Fruit fly (Drosophila melanogaster): ENCODE data around the gene santa-maria.
A peak's percentile ranks its signal among the peaks of the same experiment; 100 is the strongest.

The santa-maria gene

dm6 chr2L:7452093-7452492 lies 1.0 kb upstream of the santa-maria start:
- TF ChIP-seq CG8478 (optimal IDR thresholded peaks at IDR 0.05), result no peak
- TF ChIP-seq CTCF (optimal IDR thresholded peaks at IDR 0.05), result peak in 1 of 2 experiments; percentile 29

dm6 chr2L:7448371-7448770 lies 2.7 kb downstream of the santa-maria start:
- TF ChIP-seq CG8478 (optimal IDR thresholded peaks at IDR 0.05) (no peak), CTCF (optimal IDR thresholded peaks at IDR 0.05) (no peak)

dm6 chr2L:7447820-7448219 lies 3.2 kb downstream of the santa-maria start:
- TF ChIP-seq CG8478 (optimal IDR thresholded peaks at IDR 0.05) (no peak), CTCF (optimal IDR thresholded peaks at IDR 0.05) (no peak)

dm6 chr2L:7442929-7443328 lies 8.1 kb downstream of the santa-maria start:
- TF ChIP-seq CTCF (optimal IDR thresholded peaks at IDR 0.05), result no peak
- no peak for TF ChIP-seq CG8478 (optimal IDR thresholded peaks at IDR 0.05)

- TF ChIP-seq CTCF (optimal IDR thresholded peaks at IDR 0.05), result no peak
- no peak for TF ChIP-seq CG8478 (optimal IDR thresholded peaks at IDR 0.05)
Observed at dm6 chr2L:7442106-7442505, 8.9 kb downstream of the santa-maria start.

- no peak for TF ChIP-seq CTCF (optimal IDR thresholded peaks at IDR 0.05)
- TF ChIP-seq CG8478 (optimal IDR thresholded peaks at IDR 0.05), result no peak
Observed at dm6 chr2L:7440458-7441018, 10.5 kb downstream of the santa-maria start.

- no peak for TF ChIP-seq CG8478 (optimal IDR thresholded peaks at IDR 0.05)
- no peak for TF ChIP-seq CTCF (optimal IDR thresholded peaks at IDR 0.05)
Observed at dm6 chr2L:7438505-7438904, 12.5 kb downstream of the santa-maria start.

- TF ChIP-seq CTCF (optimal IDR thresholded peaks at IDR 0.05) (no peak), CG8478 (optimal IDR thresholded peaks at IDR 0.05) (no peak)
Observed at dm6 chr2L:7437325-7437707, 13.7 kb downstream of the santa-maria start, which contains the start of gene CG5973. Gene CG5973, plus strand, starts transcription at chr2L:7437492.

dm6 chr2L:7436492-7437324 lies 14.3 kb downstream of the santa-maria start:
- TF ChIP-seq CTCF (optimal IDR thresholded peaks at IDR 0.05) (no peak), CG8478 (optimal IDR thresholded peaks at IDR 0.05) (no peak)

- TF ChIP-seq CTCF (optimal IDR thresholded peaks at IDR 0.05) (no peak), CG8478 (optimal IDR thresholded peaks at IDR 0.05) (no peak)
Observed at dm6 chr2L:7435475-7435874, 15.6 kb downstream of the santa-maria start.

- TF ChIP-seq CTCF (optimal IDR thresholded peaks at IDR 0.05) (no peak), CG8478 (optimal IDR thresholded peaks at IDR 0.05) (no peak)
Observed at dm6 chr2L:7434737-7435356, 16.2 kb downstream of the santa-maria start.

- TF ChIP-seq CG8478 (optimal IDR thresholded peaks at IDR 0.05), result no peak
- TF ChIP-seq CTCF (optimal IDR thresholded peaks at IDR 0.05), result no peak
Observed at dm6 chr2L:7433957-7434736, 16.9 kb downstream of the santa-maria start.

- no peak for TF ChIP-seq CTCF (optimal IDR thresholded peaks at IDR 0.05)
- no peak for TF ChIP-seq CG8478 (optimal IDR thresholded peaks at IDR 0.05)
Observed at dm6 chr2L:7433337-7433956, 17.6 kb downstream of the santa-maria start, which contains the start of gene CG5958. Gene CG5958, minus strand, starts transcription at chr2L:7433516.

- TF ChIP-seq CTCF (optimal IDR thresholded peaks at IDR 0.05) (no peak), CG8478 (optimal IDR thresholded peaks at IDR 0.05) (no peak)
Observed at dm6 chr2L:7431861-7432601, 19.0 kb downstream of the santa-maria start.
